Worm (Caenorhabditis elegans): Measurements from ENCODE around the gene M03A1.8.

- no peak for TF ChIP-seq egl-27 (tag; optimal IDR thresholded peaks at IDR 0.05)
- TF ChIP-seq mab-5 (tag; optimal IDR thresholded peaks at IDR 0.05): no peak
- TF ChIP-seq nhr-25 (tag; optimal IDR thresholded peaks at IDR 0.05): no peak
- TF ChIP-seq elt-1 (tag; optimal IDR thresholded peaks at IDR 0.05): no peak
Observed at ce11 chrII:4590660-4591059, 30.5 kb downstream of the M03A1.8 start.

Measured in whole organism, L2 larva.